Fruit fly (Drosophila melanogaster) whole organism, embryonic: Measurements from ENCODE around the gene nuf.
A peak's percentile ranks its signal among the peaks of the same experiment; 100 is the strongest.

Source experiments
- Adf1 ChIP-seq: fragments of 200-800 bp; sonication (Bioruptor generic); IDR thresholded peaks from 2 replicates; pipeline ENCODE4 v1.3.6; 2022; ENCODE audit warnings: missing biosample characterization, missing genetic modification characterization
- Antp ChIP-seq: fragments of 200-800 bp; sonication (Bioruptor generic); optimal IDR thresholded peaks from 3 replicates; lab custom pipeline; 2016; ENCODE audit warnings: missing biosample characterization, missing genetic modification characterization
- Awh ChIP-seq: fragments of 200-800 bp; sonication (Bioruptor generic); IDR thresholded peaks from 2 replicates; pipeline ENCODE4, ENCODE4 v1.3.6; 2022; ENCODE audit warnings: missing biosample characterization, missing genetic modification characterization
- Blimp-1 ChIP-seq: fragments of 200-800 bp; sonication (Bioruptor generic); optimal IDR thresholded peaks from 3 replicates; lab custom pipeline; 2018; ENCODE audit warnings: missing biosample characterization, missing genetic modification characterization, mild to moderate bottlenecking, moderate library complexity, missing genetic modification reagents
- CG10267 ChIP-seq: fragments of 200-800 bp; sonication (Bioruptor generic); optimal IDR thresholded peaks from 2 replicates; lab custom pipeline; 2018; ENCODE audit warnings: missing biosample characterization, mild to moderate bottlenecking, missing genetic modification characterization, moderate library complexity
- CG11085 ChIP-seq: fragments of 200-800 bp; sonication (Bioruptor generic); IDR thresholded peaks from 2 replicates; pipeline ENCODE4 v1.3.6; 2022; ENCODE audit warnings: missing biosample characterization, missing genetic modification characterization
- CG12071 ChIP-seq: fragments of 200-800 bp; sonication (Bioruptor generic); optimal IDR thresholded peaks from 3 replicates; lab custom pipeline; 2018; ENCODE audit warnings: missing biosample characterization, mild to moderate bottlenecking, missing genetic modification characterization
- CG1233 ChIP-seq: fragments of 200-800 bp; sonication (Bioruptor generic); optimal IDR thresholded peaks from 4 replicates; lab custom pipeline; 2018; ENCODE audit warnings: missing biosample characterization, mild to moderate bottlenecking, missing genetic modification characterization
- CG13287 ChIP-seq: fragments of 200-800 bp; sonication (Bioruptor generic); IDR thresholded peaks from 2 replicates; pipeline ENCODE4 v1.3.6; 2022; ENCODE audit warnings: missing biosample characterization, missing genetic modification characterization; ENCODE audit not compliant: partially characterized antibody
- CG14050 ChIP-seq: fragments of 200-800 bp; sonication (Bioruptor generic); IDR thresholded peaks from 3 replicates; pipeline ENCODE4 v1.3.6; 2022; ENCODE audit warnings: missing biosample characterization, missing genetic modification characterization
- CG18764 ChIP-seq: fragments of 200-800 bp; sonication (Bioruptor generic); optimal IDR thresholded peaks from 3 replicates; lab custom pipeline; 2016; ENCODE audit warnings: missing biosample characterization, missing genetic modification characterization
- CG4360 ChIP-seq: fragments of 200-800 bp; sonication (Bioruptor generic); IDR thresholded peaks from 2 replicates; pipeline ENCODE4 v1.3.6; 2022; ENCODE audit warnings: missing biosample characterization, missing genetic modification characterization
- CG4424 ChIP-seq: fragments of 200-800 bp; sonication (Bioruptor generic); optimal IDR thresholded peaks from 3 replicates; lab custom pipeline; 2016; ENCODE audit warnings: missing biosample characterization, missing genetic modification characterization
- CG4617 ChIP-seq: fragments of 200-800 bp; sonication (Bioruptor generic); optimal IDR thresholded peaks from 3 replicates; lab custom pipeline; 2016; ENCODE audit warnings: missing biosample characterization, missing genetic modification characterization, borderline replicate concordance
- CG7357 ChIP-seq: fragments of 200-800 bp; sonication (Bioruptor generic); IDR thresholded peaks from 3 replicates; pipeline ENCODE4 v1.3.6; 2022; ENCODE audit warnings: missing biosample characterization, missing genetic modification characterization
- CG8388 ChIP-seq: fragments of 200-800 bp; sonication (Bioruptor generic); optimal IDR thresholded peaks from 2 replicates; lab custom pipeline; 2019; ENCODE audit warnings: missing biosample characterization, mild to moderate bottlenecking, missing genetic modification characterization, moderate library complexity
- CG9727 ChIP-seq: fragments of 200-800 bp; sonication (Bioruptor generic); optimal IDR thresholded peaks from 3 replicates; lab custom pipeline; 2017; ENCODE audit warnings: missing biosample characterization, mild to moderate bottlenecking, missing genetic modification characterization
- CTCF ChIP-seq: fragments of 200-800 bp; sonication (Bioruptor generic); optimal IDR thresholded peaks from 2 replicates; lab custom pipeline; 2017; ENCODE audit warnings: missing biosample characterization, mild to moderate bottlenecking, missing genetic modification characterization, moderate library complexity
- Dip3 ChIP-seq: fragments of 200-800 bp; sonication (Bioruptor generic); optimal IDR thresholded peaks from 3 replicates; lab custom pipeline; 2016; ENCODE audit warnings: missing biosample characterization, missing genetic modification characterization
- Doc2 ChIP-seq: fragments of 200-800 bp; sonication (Bioruptor generic); IDR thresholded peaks from 2 replicates; pipeline ENCODE4 v1.3.6; 2022; ENCODE audit warnings: missing biosample characterization, missing genetic modification characterization
- Dp ChIP-seq: fragments of 200-800 bp; sonication (Bioruptor generic); optimal IDR thresholded peaks from 2 replicates; lab custom pipeline; 2018; ENCODE audit warnings: missing biosample characterization, mild to moderate bottlenecking, missing genetic modification characterization, moderate library complexity
- HmgZ ChIP-seq: fragments of 200-800 bp; sonication (Bioruptor generic); optimal IDR thresholded peaks from 2 replicates; lab custom pipeline; 2018; ENCODE audit warnings: missing biosample characterization, mild to moderate bottlenecking, missing genetic modification characterization
- Hmx ChIP-seq: fragments of 200-800 bp; sonication (Bioruptor generic); optimal IDR thresholded peaks from 2 replicates; lab custom pipeline; 2016; ENCODE audit warnings: missing biosample characterization, missing genetic modification characterization
- Hr51 ChIP-seq, 2 experiments: fragments of 200-800 bp; sonication (Bioruptor generic); optimal IDR thresholded peaks; 2 replicates in 1 of 2; 3 replicates in 1 of 2; lab custom pipeline; 2016 to 2018; ENCODE audit warnings: missing biosample characterization in 2 of 2, missing genetic modification characterization in 2 of 2, mild to moderate bottlenecking in 1 of 2, moderate library complexity in 1 of 2
- Med ChIP-seq: fragments of 200-800 bp; sonication (Bioruptor generic); peaks from one replicate; lab custom pipeline; 2016; ENCODE audit warnings: missing biosample characterization, missing genetic modification characterization, mild to moderate bottlenecking, inconsistent platforms, moderate library complexity
- Nf-YB ChIP-seq: fragments of 200-800 bp; sonication (Bioruptor generic); optimal IDR thresholded peaks from 3 replicates; lab custom pipeline; 2019; ENCODE audit warnings: missing biosample characterization, mild to moderate bottlenecking, missing genetic modification characterization, moderate library complexity
- Oli ChIP-seq: fragments of 200-800 bp; sonication (Bioruptor generic); optimal IDR thresholded peaks from 2 replicates; lab custom pipeline; 2018; ENCODE audit warnings: missing biosample characterization, mild to moderate bottlenecking, missing genetic modification characterization, moderate library complexity
- amos ChIP-seq: fragments of 200-800 bp; sonication (Bioruptor generic); IDR thresholded peaks from 2 replicates; pipeline ENCODE4 v1.3.6; 2022; ENCODE audit warnings: missing biosample characterization, missing genetic modification characterization; ENCODE audit not compliant: partially characterized antibody
- bbx ChIP-seq: fragments of 200-800 bp; sonication (Bioruptor generic); IDR thresholded peaks from 2 replicates; pipeline ENCODE4 v1.3.6; 2022; ENCODE audit warnings: missing biosample characterization, missing genetic modification characterization; ENCODE audit not compliant: partially characterized antibody
- br ChIP-seq: fragments of >200 bp; optimal IDR thresholded peaks from 2 replicates; lab custom pipeline; 2017
- cad ChIP-seq: fragments of >200 bp; optimal IDR thresholded peaks from 2 replicates; lab custom pipeline; 2017; ENCODE audit warnings: missing biosample characterization, missing genetic modification characterization
- caup ChIP-seq: fragments of 200-800 bp; sonication (Bioruptor generic); optimal IDR thresholded peaks from 3 replicates; lab custom pipeline; 2017; ENCODE audit warnings: missing biosample characterization, mild to moderate bottlenecking, missing genetic modification characterization, moderate library complexity; ENCODE audit not compliant: severe bottlenecking
- cwo ChIP-seq: fragments of 200-800 bp; sonication (Bioruptor generic); optimal IDR thresholded peaks from 3 replicates; lab custom pipeline; 2017; ENCODE audit warnings: missing biosample characterization, missing genetic modification characterization, mild to moderate bottlenecking, moderate library complexity, missing genetic modification reagents
- dan ChIP-seq: fragments of 200-800 bp; sonication (Bioruptor generic); IDR thresholded peaks from 2 replicates; pipeline ENCODE4 v1.3.6; 2022; ENCODE audit warnings: missing biosample characterization, missing genetic modification characterization
- dmrt11E ChIP-seq: fragments of 200-800 bp; sonication (Bioruptor generic); optimal IDR thresholded peaks from 3 replicates; lab custom pipeline; 2018; ENCODE audit warnings: missing biosample characterization, mild to moderate bottlenecking, missing genetic modification characterization, moderate library complexity
- gem ChIP-seq: fragments of 200-800 bp; sonication (Bioruptor generic); optimal IDR thresholded peaks from 2 replicates; lab custom pipeline; 2019; ENCODE audit warnings: missing biosample characterization, mild to moderate bottlenecking, missing genetic modification characterization, moderate library complexity
- kay ChIP-seq: fragments of 200-800 bp; sonication (Bioruptor generic); optimal IDR thresholded peaks from 2 replicates; lab custom pipeline; 2016; ENCODE audit warnings: missing biosample characterization, missing genetic modification characterization
- lmd ChIP-seq: fragments of 200-800 bp; sonication (Bioruptor generic); IDR thresholded peaks from 2 replicates; pipeline ENCODE4 v1.3.6; 2022; ENCODE audit warnings: missing biosample characterization, missing genetic modification characterization
- lola ChIP-seq, 3 experiments: fragments of >200 bp in 2 of 3; fragments of 200-800 bp in 1 of 3; sonication (Bioruptor generic) in 1 of 3; optimal IDR thresholded peaks; 2 replicates each; lab custom pipeline; 2017 to 2019; ENCODE audit warnings: missing biosample characterization in 3 of 3, missing genetic modification characterization in 3 of 3, mild to moderate bottlenecking in 1 of 3, moderate library complexity in 1 of 3
- pho ChIP-seq: fragments of 200-800 bp; sonication (Bioruptor generic); optimal IDR thresholded peaks from 2 replicates; lab custom pipeline; 2016; ENCODE audit warnings: missing biosample characterization, missing genetic modification characterization
- phol ChIP-seq: fragments of 200-800 bp; sonication (Bioruptor generic); optimal IDR thresholded peaks from 3 replicates; lab custom pipeline; 2018; ENCODE audit warnings: missing biosample characterization, mild to moderate bottlenecking, missing genetic modification characterization, moderate library complexity
- salm ChIP-seq: fragments of 200-800 bp; sonication (Bioruptor generic); optimal IDR thresholded peaks from 2 replicates; lab custom pipeline; 2018; ENCODE audit warnings: missing biosample characterization, mild to moderate bottlenecking, missing genetic modification characterization
- schlank ChIP-seq: fragments of 200-800 bp; sonication (Bioruptor generic); optimal IDR thresholded peaks from 2 replicates; lab custom pipeline; 2018; ENCODE audit warnings: missing biosample characterization, mild to moderate bottlenecking, missing genetic modification characterization
- sd ChIP-seq: fragments of 200-800 bp; sonication (Bioruptor generic); optimal IDR thresholded peaks from 3 replicates; lab custom pipeline; 2018; ENCODE audit warnings: missing biosample characterization, mild to moderate bottlenecking, missing genetic modification characterization, moderate library complexity
- sens ChIP-seq: fragments of 200-800 bp; sonication (Bioruptor generic); peaks from one replicate; lab custom pipeline; 2016; ENCODE audit warnings: missing biosample characterization, missing genetic modification characterization
- sens-2 ChIP-seq: fragments of 200-800 bp; sonication (Bioruptor generic); IDR thresholded peaks from 2 replicates; pipeline ENCODE4 v1.3.6; 2022; ENCODE audit warnings: missing biosample characterization, missing genetic modification characterization
- ssp ChIP-seq: fragments of 200-800 bp; sonication (Bioruptor generic); IDR thresholded peaks from 2 replicates; pipeline ENCODE4 v1.3.6; 2022; ENCODE audit warnings: missing biosample characterization, missing genetic modification characterization
- stc ChIP-seq: fragments of 200-800 bp; sonication (Bioruptor generic); IDR thresholded peaks from 2 replicates; pipeline ENCODE4 v1.3.6; 2022; ENCODE audit warnings: missing biosample characterization, missing genetic modification characterization
- trh ChIP-seq: fragments of 200-800 bp; sonication (Bioruptor generic); optimal IDR thresholded peaks from 2 replicates; lab custom pipeline; 2016; ENCODE audit warnings: missing biosample characterization, missing genetic modification characterization

Gene nuf

dm6 chr3L:14170531-14170930 is 20.1 kb upstream of the nuf start (continued):
- TF ChIP-seq lmd (GFP tag; lab: Robert Waterston, UW), result 0 out of 2 replicates have a peak, but pooled peaks have one; percentile 23
- TF ChIP-seq cwo (GFP tag; lab: Kevin White, UChicago), result no peak
- peak; percentile 19; the same call in 1 of the 2 replicates for TF ChIP-seq stc (GFP tag; lab: Robert Waterston, UW)
- TF ChIP-seq CG12071, result no peak
- TF ChIP-seq CG10267, result peak; percentile 2
- TF ChIP-seq CG9727 (GFP tag; lab: Kevin White, UChicago), result peak; percentile 18
- TF ChIP-seq Dp (GFP tag; lab: Kevin White, UChicago), result no peak
- TF ChIP-seq Adf1 (GFP tag; lab: Robert Waterston, UW), result no peak
- peak; percentile 46 for TF ChIP-seq phol
- TF ChIP-seq CG13287 (GFP tag; lab: Robert Waterston, UW), result no peak
- TF ChIP-seq dan (GFP tag; lab: Robert Waterston, UW), result no peak
- no peak for TF ChIP-seq CG14050
- peak; percentile 23 for TF ChIP-seq gem (tag; lab: Kevin White, UChicago)
- TF ChIP-seq sens (GFP tag; lab: Kevin White, UChicago), result peak; percentile 67
- no peak for TF ChIP-seq CG4617 (GFP tag; lab: Kevin White, UChicago)
- no peak for TF ChIP-seq CTCF (GFP tag; lab: Kevin White, UChicago)
- TF ChIP-seq Awh, result no peak
- peak; percentile 30 for TF ChIP-seq Med

- TF ChIP-seq br (lab: Kevin White, UChicago) (no peak), CG1233 (GFP tag; lab: Kevin White, UChicago) (no peak), Hmx (GFP tag; lab: Kevin White, UChicago) (no peak), CG18764 (peak; percentile 7), cwo (GFP tag; lab: Kevin White, UChicago) (no peak), Hr51 (GFP tag; optimal IDR thresholded peaks at IDR 0.05; lab: Kevin White, UChicago) (peak in 1 of 2 experiments; percentile 59), pho (GFP tag; lab: Kevin White, UChicago) (no peak), ssp (GFP tag; lab: Robert Waterston, UW) (no peak), CG4360 (GFP tag; lab: Robert Waterston, UW) (no peak), CG11085 (no peak), lola (GFP tag; optimal IDR thresholded peaks at IDR 0.05; lab: Kevin White, UChicago) (peak in 1 of 3 experiments; percentile 78), sd (tag; lab: Kevin White, UChicago) (no peak), cad (GFP tag; lab: Kevin White, UChicago) (no peak), schlank (tag; lab: Kevin White, UChicago) (no peak), Oli (peak; percentile 60), CG4424 (GFP tag; lab: Kevin White, UChicago) (peak; percentile 32), caup (GFP tag; lab: Kevin White, UChicago) (no peak), Nf-YB (peak; percentile 76), kay (no peak), Antp (no peak), sens-2 (GFP tag; lab: Robert Waterston, UW) (no peak), CG8388 (GFP tag; lab: Kevin White, UChicago) (peak; percentile 48), amos (GFP tag; lab: Robert Waterston, UW) (no peak), CG4617 (GFP tag; lab: Kevin White, UChicago) (no peak), salm (tag; lab: Kevin White, UChicago) (no peak), CG7357 (no peak), dmrt11E (tag; lab: Kevin White, UChicago) (peak; percentile 60), Blimp-1 (peak; percentile 56), Dip3 (no peak), HmgZ (tag; lab: Kevin White, UChicago) (no peak), bbx (no peak), Doc2 (no peak), trh (GFP tag; lab: Kevin White, UChicago) (no peak)
These were observed 18.3 kb upstream of the nuf start for dm6 chr3L:14172174-14172940.
